Fruit fly (Drosophila melanogaster): ENCODE data around the gene CG31800.

DNA sequence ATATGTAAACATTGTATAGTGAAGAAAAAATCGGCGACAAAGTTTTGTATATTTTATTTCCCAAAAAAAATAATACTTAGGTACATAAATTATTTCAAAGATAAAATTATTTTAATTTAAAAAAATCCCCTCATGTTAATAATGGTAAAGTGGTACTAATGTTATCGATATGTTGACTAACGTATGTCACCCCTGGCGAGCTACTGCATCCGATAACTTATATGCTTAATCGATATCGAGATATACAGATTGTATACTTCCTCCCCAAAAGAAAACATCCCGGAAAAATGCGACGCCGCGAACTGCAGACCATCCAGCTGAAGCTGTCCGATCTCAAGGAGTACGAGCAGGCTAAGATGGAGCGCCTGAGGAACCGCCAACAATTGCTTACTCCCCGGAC lies 30.3 kb upstream of the CG31800 start, which contains the start of gene CG17343:
- TF ChIP-seq OdsH (GFP tag; optimal IDR thresholded peaks at IDR 0.05) (no peak), br (GFP tag; optimal IDR thresholded peaks at IDR 0.05) (no peak), tai (GFP tag; optimal IDR thresholded peaks at IDR 0.05) (no peak), Abd-B (GFP tag; optimal IDR thresholded peaks at IDR 0.05) (no peak)

Measured in whole organism, wandering third instar larva.